Worm (Caenorhabditis elegans) whole organism, L1 larva: ENCODE measurements around the gene F39H12.1.

Source experiments
- C34B4.2 ChIP-seq: sonication (generic microtip); optimal IDR thresholded peaks from 2 replicates; lab custom pipeline; 2017; ENCODE audit warnings: mild to moderate bottlenecking, missing genetic modification characterization, missing compliant biosample characterization
- F16B12.6 ChIP-seq: fragments of 150-350 bp; optimal IDR thresholded peaks from 2 replicates; lab custom pipeline; 2014; ENCODE audit warnings: missing biosample characterization, missing genetic modification characterization
- aha-1 ChIP-seq: fragments of 150-350 bp; optimal IDR thresholded peaks from 2 replicates; lab custom pipeline; 2014; ENCODE audit warnings: missing biosample characterization, missing genetic modification characterization
- aly-2 ChIP-seq: fragments of 150-350 bp; optimal IDR thresholded peaks from 2 replicates; lab custom pipeline; 2014; ENCODE audit warnings: missing biosample characterization, missing genetic modification characterization
- ama-1 ChIP-seq: fragments of 150-350 bp; optimal IDR thresholded peaks from 2 replicates; lab custom pipeline; 2014
- blmp-1 ChIP-seq: fragments of 150-350 bp; optimal IDR thresholded peaks from 2 replicates; lab custom pipeline; 2014; ENCODE audit warnings: missing biosample characterization, missing genetic modification characterization
- ceh-63 ChIP-seq: fragments of 200-800 bp; sonication (Bioruptor generic); optimal IDR thresholded peaks from 2 replicates; lab custom pipeline; 2018; ENCODE audit warnings: mild to moderate bottlenecking, missing genetic modification characterization, missing compliant biosample characterization
- ceh-88 ChIP-seq: fragments of 200-800 bp; sonication (Bioruptor generic); IDR thresholded peaks from 2 replicates; pipeline ENCODE4 v1.3.6; 2022; ENCODE audit warnings: missing genetic modification characterization, missing compliant biosample characterization
- ceh-90 ChIP-seq: sonication (generic microtip); optimal IDR thresholded peaks from 2 replicates; lab custom pipeline; 2016; ENCODE audit warnings: missing genetic modification characterization, missing compliant biosample characterization
- dpl-1 ChIP-seq, 3 experiments: fragments of 150-350 bp in 2 of 3; sonication (generic microtip) in 1 of 3; optimal IDR thresholded peaks; 2 replicates each; lab custom pipeline; 2014 to 2017; ENCODE audit warnings: missing biosample characterization in 3 of 3, missing genetic modification characterization in 3 of 3, missing genetic modification reagents in 3 of 3
- dsc-1 ChIP-seq: sonication (generic microtip); optimal IDR thresholded peaks from 2 replicates; lab custom pipeline; 2016; ENCODE audit warnings: mild to moderate bottlenecking, missing genetic modification characterization, missing compliant biosample characterization
- egl-13 ChIP-seq: sonication (generic microtip); optimal IDR thresholded peaks from 2 replicates; lab custom pipeline; 2016; ENCODE audit warnings: missing genotype, missing genetic modification reagents, missing genetic modification characterization, missing compliant biosample characterization
- egl-27 ChIP-seq, 2 experiments: fragments of 150-350 bp in 1 of 2; sonication (generic microtip); optimal IDR thresholded peaks; 3 replicates each; lab custom pipeline; 2017 to 2018; ENCODE audit warnings: missing biosample characterization in 2 of 2, missing genetic modification characterization in 2 of 2, missing genetic modification reagents in 2 of 2
- elt-2 ChIP-seq: sonication (generic microtip); optimal IDR thresholded peaks from 2 replicates; lab custom pipeline; 2016; ENCODE audit warnings: missing genetic modification characterization, mild to moderate bottlenecking, inconsistent platforms, missing compliant biosample characterization, missing genetic modification reagents
- elt-3 ChIP-seq, 6 experiments: fragments of 150-350 bp in 1 of 6; sonication (generic microtip); optimal IDR thresholded peaks; 2 replicates each; lab custom pipeline; 2017 to 2018; ENCODE audit warnings: missing biosample characterization in 6 of 6, missing genetic modification characterization in 6 of 6, inconsistent platforms in 1 of 6
- ets-5 ChIP-seq: fragments of 200-800 bp; sonication (Bioruptor generic); IDR thresholded peaks from 2 replicates; pipeline ENCODE4 v1.3.6; 2022; ENCODE audit warnings: missing genetic modification characterization, missing compliant biosample characterization
- fkh-8 ChIP-seq: sonication (generic microtip); optimal IDR thresholded peaks from 2 replicates; lab custom pipeline; 2016; ENCODE audit warnings: mild to moderate bottlenecking, missing genetic modification characterization, missing compliant biosample characterization
- fos-1 ChIP-seq: fragments of 150-350 bp; optimal IDR thresholded peaks from 2 replicates; lab custom pipeline; 2014; ENCODE audit warnings: missing biosample characterization, missing genetic modification characterization
- grh-1 ChIP-seq: fragments of 200-800 bp; sonication (Bioruptor generic); IDR thresholded peaks from 2 replicates; pipeline ENCODE4 v1.3.6; 2022; ENCODE audit warnings: missing genetic modification reagents, missing genetic modification characterization, missing compliant biosample characterization
- hlh-17 ChIP-seq: fragments of 200-800 bp; sonication (Bioruptor generic); optimal IDR thresholded peaks from 2 replicates; lab custom pipeline; 2018; ENCODE audit warnings: missing genetic modification characterization, mild to moderate bottlenecking, missing compliant biosample characterization, moderate library complexity, borderline replicate concordance
- hlh-4 ChIP-seq: sonication (generic microtip); optimal IDR thresholded peaks from 2 replicates; lab custom pipeline; 2016; ENCODE audit warnings: mild to moderate bottlenecking, missing genetic modification characterization, missing compliant biosample characterization
- hpl-2 ChIP-seq: fragments of 150-350 bp; optimal IDR thresholded peaks from 2 replicates; lab custom pipeline; 2014; ENCODE audit warnings: missing biosample characterization, missing genetic modification reagents, missing genetic modification characterization
- irx-1 ChIP-seq: sonication (generic microtip); optimal IDR thresholded peaks from 2 replicates; lab custom pipeline; 2016; ENCODE audit warnings: missing genetic modification characterization, missing compliant biosample characterization
- lin-13 ChIP-seq: fragments of 150-350 bp; optimal IDR thresholded peaks from 2 replicates; lab custom pipeline; 2014; ENCODE audit warnings: missing biosample characterization, missing genetic modification reagents, missing genetic modification characterization
- lin-14 ChIP-seq: fragments of 200-800 bp; sonication (Bioruptor generic); optimal IDR thresholded peaks from 2 replicates; lab custom pipeline; 2018; ENCODE audit warnings: mild to moderate bottlenecking, missing genetic modification characterization, moderate library complexity, missing compliant biosample characterization
- lin-15B ChIP-seq: fragments of 150-350 bp; sonication (generic microtip); optimal IDR thresholded peaks from 3 replicates; lab custom pipeline; 2014; ENCODE audit warnings: missing biosample characterization, missing genetic modification characterization
- lin-35 ChIP-seq, 2 experiments: fragments of 150-350 bp; optimal IDR thresholded peaks; 2 replicates each; lab custom pipeline; 2014; ENCODE audit warnings: missing biosample characterization in 2 of 2, missing genetic modification characterization in 2 of 2, missing genetic modification reagents in 2 of 2
- lin-39 ChIP-seq: fragments of 150-350 bp; optimal IDR thresholded peaks from 2 replicates; lab custom pipeline; 2014; ENCODE audit warnings: missing biosample characterization, missing genetic modification reagents, missing genetic modification characterization
- lir-3 ChIP-seq: sonication (generic microtip); optimal IDR thresholded peaks from 2 replicates; lab custom pipeline; 2016; ENCODE audit warnings: mild to moderate bottlenecking, missing genetic modification characterization, moderate library complexity, missing compliant biosample characterization; ENCODE audit not compliant: poor library complexity
- lsy-2 ChIP-seq, 2 experiments: fragments of 150-350 bp; optimal IDR thresholded peaks; 2 replicates each; lab custom pipeline; 2014; ENCODE audit warnings: missing biosample characterization in 2 of 2, missing genetic modification characterization in 2 of 2
- mab-9 ChIP-seq: fragments of 200-800 bp; sonication (Bioruptor generic); IDR thresholded peaks from 2 replicates; pipeline ENCODE4 v1.3.6; 2022; ENCODE audit warnings: missing genetic modification reagents, missing genetic modification characterization, missing compliant biosample characterization
- mdl-1 ChIP-seq, 2 experiments: fragments of 150-350 bp; optimal IDR thresholded peaks; 2 replicates each; lab custom pipeline; 2014 to 2017; ENCODE audit warnings: missing biosample characterization in 2 of 2, missing genetic modification characterization in 2 of 2, inconsistent platforms in 1 of 2
- mef-2 ChIP-seq: fragments of 150-350 bp; optimal IDR thresholded peaks from 2 replicates; lab custom pipeline; 2014; ENCODE audit warnings: missing biosample characterization, missing genetic modification characterization
- nhr-12 ChIP-seq: sonication (generic microtip); optimal IDR thresholded peaks from 2 replicates; lab custom pipeline; 2017; ENCODE audit warnings: missing biosample characterization, missing genetic modification characterization
- nhr-237 ChIP-seq: fragments of 150-350 bp; optimal IDR thresholded peaks from 2 replicates; lab custom pipeline; 2014; ENCODE audit warnings: missing biosample characterization, missing genetic modification characterization
- nhr-71 ChIP-seq: sonication (generic microtip); optimal IDR thresholded peaks from 2 replicates; lab custom pipeline; 2016; ENCODE audit warnings: mild to moderate bottlenecking, missing genetic modification characterization, moderate library complexity, missing compliant biosample characterization
- nhr-76 ChIP-seq: sonication (generic microtip); optimal IDR thresholded peaks from 2 replicates; lab custom pipeline; 2017; ENCODE audit warnings: missing biosample characterization, missing genetic modification characterization
- nhr-84 ChIP-seq: sonication (generic microtip); optimal IDR thresholded peaks from 2 replicates; lab custom pipeline; 2017; ENCODE audit warnings: missing biosample characterization, missing genetic modification characterization
- nhr-85 ChIP-seq: sonication (generic microtip); peaks from one replicate; lab custom pipeline; 2016; ENCODE audit warnings: missing genetic modification characterization, inconsistent platforms, missing compliant biosample characterization
- pag-3 ChIP-seq: sonication (generic microtip); optimal IDR thresholded peaks from 2 replicates; lab custom pipeline; 2017; ENCODE audit warnings: missing genetic modification characterization, mild to moderate bottlenecking, missing compliant biosample characterization, antibody characterized with exemption, borderline replicate concordance; ENCODE audit not compliant: insufficient read depth
- pax-3 ChIP-seq: fragments of 200-800 bp; sonication (Bioruptor generic); optimal IDR thresholded peaks from 2 replicates; lab custom pipeline; 2018; ENCODE audit warnings: mild to moderate bottlenecking, missing genetic modification characterization, moderate library complexity, missing compliant biosample characterization
- pqm-1 ChIP-seq: sonication (generic microtip); optimal IDR thresholded peaks from 3 replicates; lab custom pipeline; 2017; ENCODE audit warnings: missing biosample characterization, missing genetic modification characterization
- snu-23 ChIP-seq: sonication (generic microtip); optimal IDR thresholded peaks from 2 replicates; lab custom pipeline; 2016; ENCODE audit warnings: missing genetic modification characterization, missing compliant biosample characterization
- sptf-1 ChIP-seq: fragments of 150-350 bp; optimal IDR thresholded peaks from 2 replicates; lab custom pipeline; 2014; ENCODE audit warnings: missing biosample characterization, missing genetic modification characterization
- sup-37 ChIP-seq: fragments of 200-800 bp; sonication (Bioruptor generic); optimal IDR thresholded peaks from 2 replicates; lab custom pipeline; 2018; ENCODE audit warnings: mild to moderate bottlenecking, missing genetic modification characterization, missing compliant biosample characterization
- tbx-2 ChIP-seq: sonication (generic microtip); optimal IDR thresholded peaks from 2 replicates; lab custom pipeline; 2016; ENCODE audit warnings: missing genetic modification characterization, missing compliant biosample characterization
- tlp-1 ChIP-seq: fragments of 150-350 bp; optimal IDR thresholded peaks from 2 replicates; lab custom pipeline; 2014; ENCODE audit warnings: missing biosample characterization, missing genetic modification characterization
- unc-130 ChIP-seq: fragments of 150-350 bp; optimal IDR thresholded peaks from 2 replicates; lab custom pipeline; 2017; ENCODE audit warnings: missing biosample characterization, missing genetic modification characterization, inconsistent platforms
- unc-62 ChIP-seq: fragments of 150-350 bp; optimal IDR thresholded peaks from 2 replicates; lab custom pipeline; 2014; ENCODE audit warnings: missing biosample characterization, missing genetic modification reagents, missing genetic modification characterization
- unc-98 ChIP-seq: fragments of 200-800 bp; sonication (Bioruptor generic); IDR thresholded peaks from 2 replicates; pipeline ENCODE4 v1.3.6; 2022; ENCODE audit warnings: missing genetic modification characterization, missing compliant biosample characterization
- vab-15 ChIP-seq: sonication (generic microtip); optimal IDR thresholded peaks from 2 replicates; lab custom pipeline; 2017; ENCODE audit warnings: missing genotype, mild to moderate bottlenecking, missing genetic modification characterization, missing compliant biosample characterization
- xbp-1 ChIP-seq: sonication (generic microtip); optimal IDR thresholded peaks from 2 replicates; lab custom pipeline; 2016; ENCODE audit warnings: missing genetic modification characterization, missing compliant biosample characterization
- zip-4 ChIP-seq: fragments of 200-800 bp; sonication (Bioruptor generic); optimal IDR thresholded peaks from 2 replicates; lab custom pipeline; 2018; ENCODE audit warnings: mild to moderate bottlenecking, missing genetic modification characterization, moderate library complexity, missing compliant biosample characterization
- ztf-4 ChIP-seq: fragments of 150-350 bp; optimal IDR thresholded peaks from 2 replicates; lab custom pipeline; 2014; ENCODE audit warnings: missing biosample characterization, missing genetic modification characterization

Gene F39H12.1

DNA sequence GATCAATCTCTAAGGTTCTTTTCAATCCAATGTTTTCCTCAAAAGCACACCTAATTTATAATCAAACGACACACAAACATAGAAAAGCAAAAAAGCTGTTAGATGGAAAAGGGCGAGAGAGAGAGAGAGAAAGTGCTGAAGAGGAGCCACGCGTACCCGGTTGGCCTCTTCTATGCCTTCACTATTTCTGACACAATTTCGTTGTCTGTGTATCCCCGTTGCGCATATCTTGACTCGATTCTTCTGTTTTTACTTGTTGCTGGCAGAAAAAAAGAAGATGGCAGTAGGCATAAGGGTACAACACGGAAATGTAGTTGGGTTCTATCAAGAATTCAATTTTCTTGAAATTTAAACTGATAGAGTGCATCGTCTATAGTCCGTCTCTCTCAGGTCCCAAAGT, 7.1 kb upstream of the F39H12.1 start:
- peak; percentile 50 for TF ChIP-seq irx-1 (tag; lab: Kevin White, UChicago)
- TF ChIP-seq unc-62, result no peak
- TF ChIP-seq nhr-84 (tag; lab: Kevin White, UChicago), result no peak
- TF ChIP-seq zip-4 (GFP tag; lab: Kevin White, UChicago), result no peak
- peak; percentile 77 for TF ChIP-seq tbx-2 (tag; lab: Kevin White, UChicago)
- TF ChIP-seq blmp-1, result peak; percentile 90
- TF ChIP-seq ceh-90 (tag; lab: Kevin White, UChicago), result no peak
- TF ChIP-seq aly-2 (tag; lab: Kevin White, UChicago), result no peak
- TF ChIP-seq lir-3 (tag; lab: Kevin White, UChicago), result no peak
- no peak for TF ChIP-seq unc-130 (tag; lab: Kevin White, UChicago)
- TF ChIP-seq ceh-88 (GFP tag; lab: Robert Waterston, UW), result no peak
- no peak for TF ChIP-seq nhr-76 (tag; lab: Kevin White, UChicago)
- no peak for TF ChIP-seq mef-2 (tag; lab: Kevin White, UChicago)
- no peak for TF ChIP-seq unc-98 (GFP tag; lab: Robert Waterston, UW)
- TF ChIP-seq lin-35 (GFP tag; optimal IDR thresholded peaks at IDR 0.05; lab: Kevin White, UChicago), result peak; percentile 51 to 65
- TF ChIP-seq egl-13 (tag; lab: Kevin White, UChicago), result no peak
- TF ChIP-seq aha-1, result no peak
- no peak for TF ChIP-seq hpl-2
- peak; percentile 93 for TF ChIP-seq lin-14 (GFP tag; lab: Kevin White, UChicago)
- TF ChIP-seq ceh-63 (GFP tag; lab: Kevin White, UChicago), result no peak
- TF ChIP-seq pqm-1 (tag; lab: Kevin White, UChicago), result no peak
- peak; percentile 25 for TF ChIP-seq xbp-1 (tag; lab: Kevin White, UChicago)
- TF ChIP-seq ztf-4 (tag; lab: Kevin White, UChicago), result no peak
- TF ChIP-seq tlp-1 (tag; lab: Kevin White, UChicago), result no peak
- no peak for TF ChIP-seq ama-1 (lab: Kevin White, UChicago)
- no peak for TF ChIP-seq egl-27 (tag; optimal IDR thresholded peaks at IDR 0.05; lab: Kevin White, UChicago)
- TF ChIP-seq grh-1 (GFP tag; lab: Robert Waterston, UW), result no peak
- TF ChIP-seq nhr-71, result peak; percentile 81
- TF ChIP-seq C34B4.2, result no peak
- peak; percentile 42 for TF ChIP-seq nhr-85 (tag; lab: Kevin White, UChicago)
- TF ChIP-seq pag-3 (tag; lab: Kevin White, UChicago), result peak; percentile 82
- no peak for TF ChIP-seq F16B12.6 (tag; lab: Kevin White, UChicago)
- no peak for TF ChIP-seq nhr-12
- no peak for TF ChIP-seq lin-15B (tag; lab: Kevin White, UChicago)
- no peak for TF ChIP-seq pax-3
- TF ChIP-seq nhr-237 (tag; lab: Kevin White, UChicago), result peak; percentile 45
- peak; percentile 49 for TF ChIP-seq dsc-1 (tag; lab: Kevin White, UChicago)
- TF ChIP-seq ets-5 (GFP tag; lab: Robert Waterston, UW), result no peak
- no peak for TF ChIP-seq hlh-4 (tag; lab: Kevin White, UChicago)
- peak; percentile 79 for TF ChIP-seq snu-23 (GFP tag; lab: Kevin White, UChicago)
- TF ChIP-seq dpl-1 (GFP tag; optimal IDR thresholded peaks at IDR 0.05; lab: Kevin White, UChicago), result peak in 1 of 3 experiments; percentile 14
- no peak for TF ChIP-seq elt-3 (tag; optimal IDR thresholded peaks at IDR 0.05; lab: Kevin White, UChicago)
- TF ChIP-seq mdl-1 (tag; optimal IDR thresholded peaks at IDR 0.05; lab: Kevin White, UChicago), result peak in 1 of 2 experiments; percentile 68
- TF ChIP-seq lin-13 (GFP tag; lab: Kevin White, UChicago), result peak; percentile 15
- no peak for TF ChIP-seq elt-2 (tag; lab: Kevin White, UChicago)
- peak; percentile 78 for TF ChIP-seq fos-1 (tag; lab: Kevin White, UChicago)
- no peak for TF ChIP-seq vab-15
- TF ChIP-seq lsy-2 (tag; optimal IDR thresholded peaks at IDR 0.05; lab: Kevin White, UChicago), result peak; percentile 55 to 75
- peak; percentile 76 for TF ChIP-seq fkh-8 (tag; lab: Kevin White, UChicago)
- no peak for TF ChIP-seq lin-39 (tag; lab: Kevin White, UChicago)
- no peak for TF ChIP-seq sptf-1 (tag; lab: Kevin White, UChicago)
- TF ChIP-seq hlh-17 (GFP tag; lab: Kevin White, UChicago), result no peak
- no peak for TF ChIP-seq mab-9 (GFP tag; lab: Robert Waterston, UW)
- TF ChIP-seq sup-37 (GFP tag; lab: Kevin White, UChicago), result no peak
